Worm (Caenorhabditis elegans) whole organism, L3 larva: ENCODE results near the gene Y62H9A.5.

Source experiments
- egl-27 ChIP-seq: sonication (generic microtip); optimal IDR thresholded peaks from 4 replicates; lab custom pipeline; 2017; ENCODE audit warnings: missing biosample characterization, missing genetic modification reagents, missing genetic modification characterization
- lin-39 ChIP-seq: fragments of 150-350 bp; optimal IDR thresholded peaks from 2 replicates; lab custom pipeline; 2018; ENCODE audit warnings: missing biosample characterization, missing genetic modification reagents, missing genetic modification characterization
- mdl-1 ChIP-seq: fragments of 150-350 bp; optimal IDR thresholded peaks from 2 replicates; lab custom pipeline; 2014; ENCODE audit warnings: missing biosample characterization, missing genetic modification characterization

- TF ChIP-seq mdl-1, result no peak
- TF ChIP-seq lin-39 (tag; lab: Kevin White, UChicago), result no peak
- no peak for TF ChIP-seq egl-27
Measured at ce11 chrX:11843363-11843762, 39.3 kb downstream of the Y62H9A.5 start, which contains the start of gene F54F7.2.
